Worm (Caenorhabditis elegans): Measurements from ENCODE around the gene srz-47.

The srz-47 gene

DNA sequence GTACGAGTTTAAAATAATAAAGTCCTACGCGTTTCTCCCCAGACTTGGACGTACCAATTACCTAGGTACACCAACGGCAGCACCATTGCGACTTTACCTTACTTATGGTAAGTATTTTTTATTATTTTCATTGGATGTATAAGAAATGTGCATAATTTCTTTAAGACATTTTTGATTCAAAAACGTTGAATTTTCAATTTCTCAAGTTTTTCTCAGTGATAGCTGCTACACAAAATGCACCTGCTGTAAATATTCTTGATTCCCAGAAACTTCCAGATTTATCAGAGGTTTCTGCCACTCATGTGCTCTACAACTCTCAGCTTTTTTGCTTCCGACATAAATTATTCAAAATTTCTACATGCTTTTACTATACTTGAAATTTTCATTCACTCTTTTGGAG is 10.1 kb downstream of the srz-47 start, which contains the start of gene srh-159:
Gene srh-159 (plus strand): TSS at position 301 of the 400 bp plus-strand sequence.
- TF ChIP-seq hmg-11 (tag; optimal IDR thresholded peaks at IDR 0.05): no peak

DNA sequence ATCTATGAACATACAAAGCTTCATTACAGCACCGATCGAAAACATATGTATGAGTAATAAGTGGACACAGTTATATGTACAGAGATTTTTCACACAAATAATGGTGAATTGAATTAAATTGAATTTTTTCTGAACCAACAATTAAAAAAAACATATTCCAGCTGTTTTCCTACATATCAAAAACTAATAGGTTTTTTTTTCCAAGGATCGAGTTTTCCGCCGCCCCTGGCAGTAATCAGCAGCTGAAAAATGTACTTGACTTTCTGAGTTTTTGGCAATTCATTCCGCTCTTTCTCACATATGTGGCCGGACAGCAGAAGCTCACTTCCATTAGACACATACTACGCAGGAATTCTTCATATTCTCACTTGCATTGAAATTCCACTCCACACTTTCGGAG is 13.7 kb downstream of the srz-47 start, which contains the start of gene srh-174:
Gene srh-174 (plus strand): TSS at position 301 of the 400 bp plus-strand sequence.
- TF ChIP-seq ceh-28 (tag; optimal IDR thresholded peaks at IDR 0.05) (no peak), nhr-23 (tag; optimal IDR thresholded peaks at IDR 0.05) (no peak), zag-1 (tag; optimal IDR thresholded peaks at IDR 0.05) (no peak), elt-2 (tag; optimal IDR thresholded peaks at IDR 0.05) (no peak), fkh-10 (GFP tag; optimal IDR thresholded peaks at IDR 0.05) (no peak)

ce11 chrV:17177967-17178366 is 14.2 kb downstream of the srz-47 start, which contains the start of gene srsx-1:
srsx-1 (minus strand) TSS chrV:17178067.
- no peak for TF ChIP-seq ztf-11 (tag; optimal IDR thresholded peaks at IDR 0.05)
- no peak for TF ChIP-seq lin-39 (tag; optimal IDR thresholded peaks at IDR 0.05)
- no peak for TF ChIP-seq unc-62 (GFP tag; optimal IDR thresholded peaks at IDR 0.05)
- no peak for TF ChIP-seq elt-2 (tag; optimal IDR thresholded peaks at IDR 0.05)
- TF ChIP-seq hmg-11 (tag; optimal IDR thresholded peaks at IDR 0.05): no peak
- TF ChIP-seq elt-3 (tag; optimal IDR thresholded peaks at IDR 0.05): no peak

- TF ChIP-seq ztf-4 (tag; optimal IDR thresholded peaks at IDR 0.05): no peak
- no peak for TF ChIP-seq elt-2 (tag; optimal IDR thresholded peaks at IDR 0.05)
- TF ChIP-seq nhr-25 (tag; optimal IDR thresholded peaks at IDR 0.05): no peak
- TF ChIP-seq nhr-28 (tag; optimal IDR thresholded peaks at IDR 0.05): no peak
- no peak for TF ChIP-seq tbx-2 (tag; optimal IDR thresholded peaks at IDR 0.05)
- no peak for TF ChIP-seq aly-2 (tag; optimal IDR thresholded peaks at IDR 0.05)
- no peak for TF ChIP-seq nhr-237 (tag; optimal IDR thresholded peaks at IDR 0.05)
- no peak for TF ChIP-seq fkh-10 (GFP tag; optimal IDR thresholded peaks at IDR 0.05)
- no peak for TF ChIP-seq ama-1 (optimal IDR thresholded peaks at IDR 0.05)
- TF ChIP-seq ceh-16 (tag; optimal IDR thresholded peaks at IDR 0.05): no peak
- no peak for TF ChIP-seq skn-1 (tag; optimal IDR thresholded peaks at IDR 0.05)
- TF ChIP-seq snpc-4 (tag; optimal IDR thresholded peaks at IDR 0.05): no peak
- TF ChIP-seq nhr-23 (tag; optimal IDR thresholded peaks at IDR 0.05): no peak
- TF ChIP-seq fos-1 (tag; optimal IDR thresholded peaks at IDR 0.05): no peak
- no peak for TF ChIP-seq ceh-28 (tag; optimal IDR thresholded peaks at IDR 0.05)
- no peak for TF ChIP-seq nfya-1 (tag; optimal IDR thresholded peaks at IDR 0.05; ENCODE audit: insufficient read depth)
- no peak for TF ChIP-seq sea-2 (GFP tag; optimal IDR thresholded peaks at IDR 0.05)
Observed at ce11 chrV:17173738-17174137, 18.4 kb downstream of the srz-47 start, which contains the start of gene srbc-25. srbc-25 (plus strand) TSS chrV:17174038.

- no peak for TF ChIP-seq elt-3 (tag; optimal IDR thresholded peaks at IDR 0.05)
- no peak for TF ChIP-seq mdl-1 (tag; optimal IDR thresholded peaks at IDR 0.05)
- TF ChIP-seq nhr-67 (tag; optimal IDR thresholded peaks at IDR 0.05): no peak
Observed at ce11 chrV:17171551-17171950, 20.6 kb downstream of the srz-47 start, which contains the start of gene srbc-26. srbc-26 (plus strand) TSS chrV:17171851.

DNA sequence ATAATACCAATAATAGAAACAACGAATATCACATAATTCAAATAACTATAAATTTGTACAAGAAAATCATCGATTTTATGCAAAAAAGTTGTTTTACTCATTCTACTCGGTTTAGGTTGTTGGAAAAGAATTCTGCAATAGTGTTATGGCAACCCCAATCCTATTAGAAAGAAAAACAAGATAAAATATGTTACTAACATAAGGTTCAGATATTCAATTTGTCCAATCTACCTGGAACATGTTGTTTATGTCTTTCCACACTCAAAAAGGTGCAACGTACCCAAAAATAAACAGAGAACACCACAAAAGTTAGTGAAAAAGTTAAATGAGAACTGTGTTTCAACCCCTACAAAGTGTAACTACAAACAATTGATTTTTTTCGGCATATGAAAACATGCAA is 21.3 kb downstream of the srz-47 start, which contains the start of gene srw-51:
Gene srw-51 (minus strand): TSS at position 101 of the 400 bp plus-strand sequence.
- no peak for TF ChIP-seq zag-1 (tag; optimal IDR thresholded peaks at IDR 0.05)
- no peak for TF ChIP-seq eor-1 (tag; optimal IDR thresholded peaks at IDR 0.05)
- no peak for TF ChIP-seq nhr-67 (tag; optimal IDR thresholded peaks at IDR 0.05)
- no peak for TF ChIP-seq elt-2 (tag; optimal IDR thresholded peaks at IDR 0.05)
- TF ChIP-seq sea-2 (GFP tag; optimal IDR thresholded peaks at IDR 0.05): no peak
- no peak for TF ChIP-seq snpc-4 (tag; optimal IDR thresholded peaks at IDR 0.05)
- TF ChIP-seq aly-2 (tag; optimal IDR thresholded peaks at IDR 0.05): no peak
- no peak for TF ChIP-seq fkh-10 (GFP tag; optimal IDR thresholded peaks at IDR 0.05)
- no peak for TF ChIP-seq nhr-12 (tag; optimal IDR thresholded peaks at IDR 0.05)
- TF ChIP-seq lsy-12 (tag; optimal IDR thresholded peaks at IDR 0.05): no peak
- no peak for TF ChIP-seq pha-4 (tag; optimal IDR thresholded peaks at IDR 0.05)
- TF ChIP-seq nhr-76 (tag; optimal IDR thresholded peaks at IDR 0.05): no peak
- TF ChIP-seq tbx-2 (tag; optimal IDR thresholded peaks at IDR 0.05): no peak
- no peak for TF ChIP-seq jun-1 (tag; optimal IDR thresholded peaks at IDR 0.05)
- TF ChIP-seq ceh-28 (tag; optimal IDR thresholded peaks at IDR 0.05): no peak
- no peak for TF ChIP-seq daf-12 (tag; optimal IDR thresholded peaks at IDR 0.05)
